Fruit fly (Drosophila melanogaster) whole organism, embryonic: ENCODE measurements around the gene wge.

Experiments used
- Ada2b ChIP-seq: fragments of 200-800 bp; sonication (Bioruptor generic); IDR thresholded peaks from 2 replicates; pipeline ENCODE4 v1.3.6; 2022; ENCODE audit warnings: missing biosample characterization, missing genetic modification characterization
- Adf1 ChIP-seq: fragments of 200-800 bp; sonication (Bioruptor generic); IDR thresholded peaks from 2 replicates; pipeline ENCODE4 v1.3.6; 2022; ENCODE audit warnings: missing biosample characterization, missing genetic modification characterization
- Aef1 ChIP-seq: fragments of 200-800 bp; sonication (Bioruptor generic); IDR thresholded peaks from 3 replicates; pipeline ENCODE4 v1.3.6; 2022; ENCODE audit warnings: missing biosample characterization, missing genetic modification characterization
- Awh ChIP-seq: fragments of 200-800 bp; sonication (Bioruptor generic); IDR thresholded peaks from 2 replicates; pipeline ENCODE4, ENCODE4 v1.3.6; 2022; ENCODE audit warnings: missing biosample characterization, missing genetic modification characterization
- Bgb ChIP-seq: fragments of 200-800 bp; sonication (Bioruptor generic); IDR thresholded peaks from 2 replicates; pipeline ENCODE4 v1.3.6; 2022; ENCODE audit warnings: missing biosample characterization, missing genetic modification characterization; ENCODE audit not compliant: partially characterized antibody
- CG12155 ChIP-seq: fragments of 200-800 bp; sonication (Bioruptor generic); optimal IDR thresholded peaks from 3 replicates; lab custom pipeline; 2016; ENCODE audit warnings: missing biosample characterization, missing genetic modification characterization
- CG13287 ChIP-seq: fragments of 200-800 bp; sonication (Bioruptor generic); IDR thresholded peaks from 2 replicates; pipeline ENCODE4 v1.3.6; 2022; ENCODE audit warnings: missing biosample characterization, missing genetic modification characterization; ENCODE audit not compliant: partially characterized antibody
- CG1529 ChIP-seq: fragments of 200-800 bp; sonication (Bioruptor generic); optimal IDR thresholded peaks from 3 replicates; lab custom pipeline; 2018; ENCODE audit warnings: missing biosample characterization, missing genetic modification characterization
- CG17829 ChIP-seq: fragments of 200-800 bp; optimal IDR thresholded peaks from 2 replicates; lab custom pipeline; 2019; ENCODE audit warnings: missing biosample characterization, mild to moderate bottlenecking, missing genetic modification characterization, moderate library complexity
- CG18476 ChIP-seq: fragments of 200-800 bp; sonication (Bioruptor generic); optimal IDR thresholded peaks from 2 replicates; lab custom pipeline; 2016; ENCODE audit warnings: missing biosample characterization, mild to moderate bottlenecking, missing genetic modification characterization
- CG2116 ChIP-seq: fragments of 200-800 bp; sonication (Bioruptor generic); optimal IDR thresholded peaks from 3 replicates; lab custom pipeline; 2018; ENCODE audit warnings: missing biosample characterization, mild to moderate bottlenecking, missing genetic modification characterization
- CG2889 ChIP-seq: fragments of 200-800 bp; sonication (Bioruptor generic); IDR thresholded peaks from 3 replicates; pipeline ENCODE4 v1.3.6; 2022; ENCODE audit warnings: missing biosample characterization, missing genetic modification characterization
- CG30403 ChIP-seq: fragments of 200-800 bp; sonication (Bioruptor generic); optimal IDR thresholded peaks from 3 replicates; lab custom pipeline; 2016; ENCODE audit warnings: missing biosample characterization, missing genetic modification characterization
- CG32532 ChIP-seq: fragments of 200-800 bp; sonication (Bioruptor generic); IDR thresholded peaks from 2 replicates; pipeline ENCODE4 v1.3.6; 2022; ENCODE audit warnings: missing biosample characterization, missing genetic modification characterization
- CG33557 ChIP-seq: fragments of 200-800 bp; sonication (Bioruptor generic); optimal IDR thresholded peaks from 2 replicates; lab custom pipeline; 2019; ENCODE audit warnings: missing biosample characterization, mild to moderate bottlenecking, missing genetic modification characterization, moderate library complexity
- CG6813 ChIP-seq: fragments of 200-800 bp; sonication (Bioruptor generic); optimal IDR thresholded peaks from 2 replicates; lab custom pipeline; 2017; ENCODE audit warnings: missing biosample characterization, missing genetic modification characterization, mild to moderate bottlenecking, moderate library complexity, missing genetic modification reagents
- CG8388 ChIP-seq: fragments of 200-800 bp; sonication (Bioruptor generic); optimal IDR thresholded peaks from 2 replicates; lab custom pipeline; 2019; ENCODE audit warnings: missing biosample characterization, mild to moderate bottlenecking, missing genetic modification characterization, moderate library complexity
- CG9727 ChIP-seq: fragments of 200-800 bp; sonication (Bioruptor generic); optimal IDR thresholded peaks from 3 replicates; lab custom pipeline; 2017; ENCODE audit warnings: missing biosample characterization, mild to moderate bottlenecking, missing genetic modification characterization
- Chrac-16 ChIP-seq: fragments of 200-800 bp; sonication (Bioruptor generic); optimal IDR thresholded peaks from 3 replicates; lab custom pipeline; 2016; ENCODE audit warnings: missing biosample characterization, missing genetic modification characterization
- Dfd ChIP-seq, 2 experiments: fragments of >200 bp; optimal IDR thresholded peaks; 2 replicates each; lab custom pipeline; 2017; ENCODE audit warnings: missing biosample characterization in 2 of 2, missing genetic modification characterization in 2 of 2
- Dip3 ChIP-seq: fragments of 200-800 bp; sonication (Bioruptor generic); optimal IDR thresholded peaks from 3 replicates; lab custom pipeline; 2016; ENCODE audit warnings: missing biosample characterization, missing genetic modification characterization
- Dp ChIP-seq: fragments of 200-800 bp; sonication (Bioruptor generic); optimal IDR thresholded peaks from 2 replicates; lab custom pipeline; 2018; ENCODE audit warnings: missing biosample characterization, mild to moderate bottlenecking, missing genetic modification characterization, moderate library complexity
- GATAe ChIP-seq: fragments of 200-800 bp; sonication (Bioruptor generic); conservative IDR thresholded peaks from 2 replicates; pipeline ENCODE4 v1.3.6; 2022; ENCODE audit warnings: missing biosample characterization, missing genetic modification characterization
- H15 ChIP-seq: fragments of 200-800 bp; sonication (Bioruptor generic); IDR thresholded peaks from 3 replicates; pipeline ENCODE4 v1.3.6; 2022; ENCODE audit warnings: missing biosample characterization, missing genetic modification characterization
- HLH54F ChIP-seq: fragments of 200-800 bp; sonication (Bioruptor generic); optimal IDR thresholded peaks from 3 replicates; lab custom pipeline; 2016; ENCODE audit warnings: missing biosample characterization, missing genetic modification characterization
- HmgD ChIP-seq: fragments of 200-800 bp; sonication (Bioruptor generic); optimal IDR thresholded peaks from 3 replicates; lab custom pipeline; 2016; ENCODE audit warnings: missing biosample characterization, missing genetic modification characterization
- Jarid2 ChIP-seq: fragments of 200-800 bp; sonication (Bioruptor generic); optimal IDR thresholded peaks from 3 replicates; lab custom pipeline; 2017; ENCODE audit warnings: mild to moderate bottlenecking, missing biosample characterization, missing genetic modification reagents, missing genetic modification characterization
- Meics ChIP-seq: fragments of 200-800 bp; sonication (Bioruptor generic); optimal IDR thresholded peaks from 2 replicates; lab custom pipeline; 2017; ENCODE audit warnings: missing biosample characterization, mild to moderate bottlenecking, missing genetic modification characterization
- Oli ChIP-seq: fragments of 200-800 bp; sonication (Bioruptor generic); optimal IDR thresholded peaks from 2 replicates; lab custom pipeline; 2018; ENCODE audit warnings: missing biosample characterization, mild to moderate bottlenecking, missing genetic modification characterization, moderate library complexity
- Ptx1 ChIP-seq: fragments of 200-800 bp; sonication (Bioruptor generic); IDR thresholded peaks from 2 replicates; pipeline ENCODE4 v1.3.6; 2022; ENCODE audit warnings: missing biosample characterization, missing genetic modification characterization
- Rfx ChIP-seq: fragments of 200-800 bp; sonication (Bioruptor generic); IDR thresholded peaks from 2 replicates; pipeline ENCODE4 v1.3.6; 2022; ENCODE audit warnings: missing biosample characterization, missing genetic modification characterization
- Side ChIP-seq: fragments of 200-800 bp; sonication (Bioruptor generic); optimal IDR thresholded peaks from 2 replicates; lab custom pipeline; 2016; ENCODE audit warnings: missing biosample characterization, missing genetic modification characterization
- Stat92E ChIP-seq, 3 experiments: fragments of >200 bp in 2 of 3; fragments of 200-800 bp in 1 of 3; sonication (Bioruptor generic) in 1 of 3; optimal IDR thresholded peaks; 2 replicates each; lab custom pipeline; 2017 to 2019; ENCODE audit warnings: missing biosample characterization in 3 of 3, missing genetic modification characterization in 3 of 3, mild to moderate bottlenecking in 1 of 3, moderate library complexity in 1 of 3
- abd-A ChIP-seq: fragments of 200-800 bp; sonication (Bioruptor generic); optimal IDR thresholded peaks from 3 replicates; lab custom pipeline; 2019; ENCODE audit warnings: missing biosample characterization, mild to moderate bottlenecking, missing genetic modification characterization, moderate library complexity
- ato ChIP-seq: fragments of 200-800 bp; sonication (Bioruptor generic); IDR thresholded peaks from 2 replicates; pipeline ENCODE4 v1.3.6; 2022; ENCODE audit warnings: missing biosample characterization, missing genetic modification characterization; ENCODE audit not compliant: partially characterized antibody
- bcd ChIP-seq: fragments of 200-800 bp; sonication (Bioruptor generic); optimal IDR thresholded peaks from 2 replicates; lab custom pipeline; 2017; ENCODE audit warnings: missing biosample characterization, mild to moderate bottlenecking, missing genetic modification characterization
- corto ChIP-seq: fragments of 200-800 bp; sonication (Bioruptor generic); optimal IDR thresholded peaks from 2 replicates; lab custom pipeline; 2016; ENCODE audit warnings: missing biosample characterization, mild to moderate bottlenecking, missing genetic modification characterization, moderate library complexity
- crol ChIP-seq: fragments of 200-800 bp; sonication (Bioruptor generic); IDR thresholded peaks from 2 replicates; pipeline ENCODE4 v1.3.6; 2022; ENCODE audit warnings: missing biosample characterization, missing genetic modification characterization
- fru ChIP-seq: fragments of >200 bp; optimal IDR thresholded peaks from 2 replicates; lab custom pipeline; 2017
- kah ChIP-seq: fragments of 200-800 bp; sonication (Bioruptor generic); optimal IDR thresholded peaks from 2 replicates; lab custom pipeline; 2018; ENCODE audit warnings: missing biosample characterization, mild to moderate bottlenecking, missing genetic modification characterization
- otp ChIP-seq: fragments of 200-800 bp; sonication (Bioruptor generic); IDR thresholded peaks from 3 replicates; pipeline ENCODE4, ENCODE4 v1.3.6; 2022; ENCODE audit warnings: missing biosample characterization, missing genetic modification characterization
- prd ChIP-seq, 3 experiments: fragments of >200 bp in 2 of 3; fragments of 200-800 bp in 1 of 3; sonication (Bioruptor generic) in 1 of 3; optimal IDR thresholded peaks in 2 of 3; IDR thresholded peaks in 1 of 3; 2 replicates in 2 of 3; 3 replicates in 1 of 3; pipeline versions ENCODE4 v1.3.6 to Lab custom; 2017 to 2022; ENCODE audit warnings: missing biosample characterization in 1 of 3, missing genetic modification characterization in 1 of 3
- repo ChIP-seq: fragments of 200-800 bp; sonication (Bioruptor generic); optimal IDR thresholded peaks from 2 replicates; lab custom pipeline; 2016; ENCODE audit warnings: missing biosample characterization, missing genetic modification characterization
- salm ChIP-seq: fragments of 200-800 bp; sonication (Bioruptor generic); optimal IDR thresholded peaks from 2 replicates; lab custom pipeline; 2018; ENCODE audit warnings: missing biosample characterization, mild to moderate bottlenecking, missing genetic modification characterization
- ttk ChIP-seq: fragments of 200-800 bp; sonication (Bioruptor generic); IDR thresholded peaks from 2 replicates; pipeline ENCODE4 v2.1.2; 2022; ENCODE audit warnings: missing biosample characterization, missing genetic modification characterization
- tup ChIP-seq: fragments of 200-800 bp; sonication (Bioruptor generic); optimal IDR thresholded peaks from 2 replicates; lab custom pipeline; 2016; ENCODE audit warnings: missing biosample characterization, mild to moderate bottlenecking, missing genetic modification characterization, moderate library complexity
- z ChIP-seq: fragments of 200-800 bp; sonication (Bioruptor generic); IDR thresholded peaks from 3 replicates; pipeline ENCODE4 v1.3.6; 2022; ENCODE audit warnings: missing biosample characterization, missing genetic modification characterization

wge gene

DNA sequence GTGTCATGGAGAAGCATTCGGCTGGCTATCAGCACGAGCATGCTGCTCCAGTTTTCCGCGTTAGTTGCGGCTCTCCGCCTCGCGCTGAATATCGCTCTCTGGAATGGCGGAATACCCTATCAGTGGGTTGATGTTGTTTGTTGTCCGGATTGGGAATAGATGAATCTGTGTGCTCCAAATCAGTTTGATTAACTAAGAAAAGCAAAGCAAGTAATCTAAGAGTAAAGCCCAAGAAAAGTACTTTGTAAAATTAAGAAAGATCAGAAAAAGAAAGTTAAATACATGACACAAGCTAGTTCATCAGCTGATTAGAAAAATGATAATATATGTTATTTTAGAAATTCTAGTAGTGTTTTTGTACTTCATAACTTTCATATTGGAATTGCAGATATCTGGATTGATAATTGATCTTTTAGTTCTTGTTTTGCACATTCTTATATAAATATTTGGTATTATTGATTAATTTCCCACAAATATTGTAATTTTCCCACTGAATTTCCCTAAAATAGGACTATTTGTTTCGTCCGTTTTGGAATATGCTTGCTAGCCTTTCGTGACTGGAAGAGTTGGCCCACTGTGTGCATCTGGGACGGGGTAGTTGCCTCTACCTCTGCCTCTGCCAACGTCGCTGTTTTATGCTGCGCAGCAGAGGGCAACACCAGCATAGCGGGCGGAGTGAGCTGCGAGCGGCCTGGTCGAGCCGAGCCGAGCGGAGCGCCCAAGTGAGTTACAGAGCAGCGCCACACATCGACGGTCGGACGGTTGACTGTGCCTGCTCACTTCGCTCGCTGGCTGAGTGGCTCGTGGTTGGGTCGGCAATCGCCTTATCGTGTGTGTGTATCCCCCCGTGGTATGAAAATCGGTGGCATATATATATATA is 33.2 kb upstream of the wge start (continued):
- TF ChIP-seq Bgb (GFP tag; lab: Robert Waterston, UW) = peak; percentile 41; the same call in 1 of the 2 replicates
- TF ChIP-seq Stat92E (GFP tag; optimal IDR thresholded peaks at IDR 0.05; lab: Kevin White, UChicago) = no peak
- TF ChIP-seq HmgD (GFP tag; lab: Kevin White, UChicago) = no peak
- TF ChIP-seq CG1529 = peak; percentile 22
- TF ChIP-seq prd (optimal IDR thresholded peaks at IDR 0.05; lab: Kevin White, UChicago) = no peak
- peak; percentile 49; the same call in 2 of the 3 replicates for TF ChIP-seq prd (GFP tag; IDR thresholded peaks at IDR 0.05; lab: Robert Waterston, UW)
- 0 out of 3 replicates have a peak, but pooled peaks have one; percentile 16 for TF ChIP-seq CG2889 (GFP tag; lab: Robert Waterston, UW)
- peak; percentile 65 for TF ChIP-seq Ptx1 (GFP tag; lab: Robert Waterston, UW)
- TF ChIP-seq Side (GFP tag; lab: Kevin White, UChicago) = peak; percentile 29
- peak; percentile 73 for TF ChIP-seq CG9727 (GFP tag; lab: Kevin White, UChicago)
- TF ChIP-seq CG18476 (GFP tag; lab: Kevin White, UChicago) = peak; percentile 46
- TF ChIP-seq Adf1 = peak; percentile 98
- TF ChIP-seq Chrac-16 (GFP tag; lab: Kevin White, UChicago) = peak; percentile 26
- TF ChIP-seq CG13287 (GFP tag; lab: Robert Waterston, UW) = peak; percentile 54
- peak; percentile 33 for TF ChIP-seq kah
- TF ChIP-seq CG17829 (tag; lab: Kevin White, UChicago) = peak; percentile 60
- TF ChIP-seq Oli (tag; lab: Kevin White, UChicago) = peak; percentile 74
- peak; percentile 27 for TF ChIP-seq abd-A (tag; lab: Kevin White, UChicago)
- peak; percentile 72 for TF ChIP-seq bcd
- TF ChIP-seq CG2116 = peak; percentile 30
- TF ChIP-seq CG32532 = peak; percentile 75
- TF ChIP-seq ttk (GFP tag; lab: Robert Waterston, UW) = peak; percentile 9; the same call in 1 of the 2 replicates
- TF ChIP-seq CG12155 (GFP tag; lab: Kevin White, UChicago) = peak; percentile 36
- TF ChIP-seq HLH54F (GFP tag; lab: Kevin White, UChicago) = peak; percentile 8
- TF ChIP-seq repo (GFP tag; lab: Kevin White, UChicago) = peak; percentile 26
- peak; percentile 51 for TF ChIP-seq CG6813
- peak; percentile 77 for TF ChIP-seq Meics (GFP tag; lab: Kevin White, UChicago)
- TF ChIP-seq H15 (GFP tag; lab: Robert Waterston, UW) = peak; percentile 33; the same call in 1 of the 3 replicates
- no peak for TF ChIP-seq Dp
- TF ChIP-seq Awh (GFP tag; lab: Robert Waterston, UW) = 0 out of 2 replicates have a peak, but pooled peaks have one; percentile 20
- TF ChIP-seq tup (GFP tag; lab: Kevin White, UChicago) = no peak
- peak; percentile 74 for TF ChIP-seq Rfx
- TF ChIP-seq otp = peak; percentile 36; the same call in 1 of the 3 replicates
- TF ChIP-seq salm (tag; lab: Kevin White, UChicago) = no peak
- TF ChIP-seq Dip3 (GFP tag; lab: Kevin White, UChicago) = peak; percentile 3
- TF ChIP-seq CG30403 (GFP tag; lab: Kevin White, UChicago) = peak; percentile 84
- TF ChIP-seq Jarid2 = peak; percentile 69
- peak; percentile 87 for TF ChIP-seq z (GFP tag; lab: Robert Waterston, UW)
- TF ChIP-seq CG8388 = peak; percentile 52
- TF ChIP-seq crol (GFP tag; lab: Robert Waterston, UW) = peak; percentile 81
- no peak for TF ChIP-seq corto (GFP tag; lab: Kevin White, UChicago)
- TF ChIP-seq fru = no peak
- TF ChIP-seq GATAe (GFP tag; lab: Robert Waterston, UW) = no peak
- peak; percentile 25; the same call in 1 of the 3 replicates for TF ChIP-seq Aef1 (GFP tag; lab: Robert Waterston, UW)
- no peak for TF ChIP-seq CG33557 (GFP tag; lab: Kevin White, UChicago)
- TF ChIP-seq Ada2b (GFP tag; lab: Robert Waterston, UW) = peak; percentile 57
- TF ChIP-seq Dfd (GFP tag; optimal IDR thresholded peaks at IDR 0.05; lab: Kevin White, UChicago) = peak in 1 of 2 experiments; percentile 78
- TF ChIP-seq ato (GFP tag; lab: Robert Waterston, UW) = 0 out of 2 replicates have a peak, but pooled peaks have one; percentile 31
